Fruit fly (Drosophila melanogaster) whole organism, prepupa: ENCODE measurements around the gene Gmd.

Experiments
- Blimp-1 ChIP-seq: fragments of 200-800 bp; sonication (Bioruptor generic); optimal IDR thresholded peaks from 3 replicates; lab custom pipeline; 2017; ENCODE audit warnings: missing biosample characterization, missing genetic modification characterization, mild to moderate bottlenecking, moderate library complexity, missing genetic modification reagents
- CG11294 ChIP-seq: fragments of 200-800 bp; sonication (Bioruptor generic); IDR thresholded peaks from 2 replicates; pipeline ENCODE4 v1.3.6; 2022; ENCODE audit warnings: missing biosample characterization, missing genetic modification characterization
- CG11762 ChIP-seq: fragments of 200-800 bp; sonication (Bioruptor generic); optimal IDR thresholded peaks from 3 replicates; lab custom pipeline; 2016; ENCODE audit warnings: missing biosample characterization, missing genetic modification characterization; ENCODE audit not compliant: insufficient read depth
- CG16779 ChIP-seq: fragments of 200-800 bp; sonication (Bioruptor generic); optimal IDR thresholded peaks from 3 replicates; lab custom pipeline; 2017; ENCODE audit warnings: missing biosample characterization, mild to moderate bottlenecking, missing genetic modification characterization
- CG31627 ChIP-seq: fragments of 200-800 bp; sonication (Bioruptor generic); optimal IDR thresholded peaks from 3 replicates; lab custom pipeline; 2016; ENCODE audit warnings: missing biosample characterization, missing genetic modification characterization
- CG32006 ChIP-seq: fragments of 200-800 bp; sonication (Bioruptor generic); optimal IDR thresholded peaks from 3 replicates; lab custom pipeline; 2017; ENCODE audit warnings: missing biosample characterization, mild to moderate bottlenecking, missing genetic modification characterization
- CG34406 ChIP-seq: fragments of 200-800 bp; sonication (Bioruptor generic); optimal IDR thresholded peaks from 3 replicates; lab custom pipeline; 2016; ENCODE audit warnings: missing biosample characterization, missing genetic modification characterization
- CG3919 ChIP-seq: fragments of 200-800 bp; sonication (Bioruptor generic); optimal IDR thresholded peaks from 3 replicates; lab custom pipeline; 2016; ENCODE audit warnings: missing biosample characterization, missing genetic modification characterization
- CG4318 ChIP-seq: fragments of 200-800 bp; sonication (Bioruptor generic); optimal IDR thresholded peaks from 3 replicates; lab custom pipeline; 2017; ENCODE audit warnings: missing biosample characterization, mild to moderate bottlenecking, missing genetic modification characterization
- CG6163 ChIP-seq: fragments of 200-800 bp; sonication (Bioruptor generic); IDR thresholded peaks from 3 replicates; pipeline ENCODE4 v1.3.6; 2022; ENCODE audit warnings: missing biosample characterization, missing genetic modification characterization
- CG6792 ChIP-seq: fragments of 200-800 bp; sonication (Bioruptor generic); optimal IDR thresholded peaks from 3 replicates; lab custom pipeline; 2016; ENCODE audit warnings: missing biosample characterization, missing genetic modification characterization
- CG6808 ChIP-seq: fragments of 200-800 bp; sonication (Bioruptor generic); optimal IDR thresholded peaks from 3 replicates; lab custom pipeline; 2017; ENCODE audit warnings: missing biosample characterization, missing genetic modification characterization, mild to moderate bottlenecking, moderate library complexity, missing genetic modification reagents
- CG8119 ChIP-seq: fragments of 200-800 bp; sonication (Bioruptor generic); IDR thresholded peaks from 3 replicates; pipeline ENCODE4 v1.3.6; 2022; ENCODE audit warnings: missing biosample characterization, missing genetic modification characterization
- CG8319 ChIP-seq: fragments of 200-800 bp; sonication (Bioruptor generic); optimal IDR thresholded peaks from 3 replicates; lab custom pipeline; 2016; ENCODE audit warnings: missing biosample characterization, missing genetic modification characterization
- CG8632 ChIP-seq: fragments of 200-800 bp; sonication (Bioruptor generic); optimal IDR thresholded peaks from 3 replicates; lab custom pipeline; 2016; ENCODE audit warnings: missing biosample characterization, missing genetic modification characterization
- Eip75B ChIP-seq: fragments of 200-800 bp; sonication (Bioruptor generic); optimal IDR thresholded peaks from 3 replicates; lab custom pipeline; 2016; ENCODE audit warnings: missing biosample characterization, missing genetic modification characterization
- Eip78C ChIP-seq: fragments of 200-800 bp; sonication (Bioruptor generic); peaks from one replicate; lab custom pipeline; 2016; ENCODE audit warnings: missing biosample characterization, missing genetic modification characterization
- Eip93F ChIP-seq: fragments of 200-800 bp; sonication (Bioruptor generic); optimal IDR thresholded peaks from 2 replicates; lab custom pipeline; 2016; ENCODE audit warnings: missing biosample characterization, mild to moderate bottlenecking, missing genetic modification characterization
- Ets21C ChIP-seq: fragments of 200-800 bp; sonication (Bioruptor generic); optimal IDR thresholded peaks from 3 replicates; lab custom pipeline; 2016; ENCODE audit warnings: missing biosample characterization, missing genetic modification characterization
- Ets96B ChIP-seq: fragments of 200-800 bp; optimal IDR thresholded peaks from 2 replicates; lab custom pipeline; 2019; ENCODE audit warnings: missing biosample characterization, mild to moderate bottlenecking, missing genetic modification characterization, moderate library complexity
- Gug ChIP-seq: fragments of 200-800 bp; sonication (Bioruptor generic); IDR thresholded peaks from 2 replicates; pipeline ENCODE4 v1.3.6; 2022; ENCODE audit warnings: missing biosample characterization, missing genetic modification characterization
- Hr38 ChIP-seq: sonication (Bioruptor generic); optimal IDR thresholded peaks from 2 replicates; lab custom pipeline; 2016; ENCODE audit warnings: missing biosample characterization, missing genetic modification characterization
- Hr39 ChIP-seq: fragments of 200-800 bp; sonication (Bioruptor generic); optimal IDR thresholded peaks from 2 replicates; lab custom pipeline; 2016; ENCODE audit warnings: missing biosample characterization, missing genetic modification characterization
- Hr4 ChIP-seq: fragments of 200-800 bp; sonication (Bioruptor generic); optimal IDR thresholded peaks from 3 replicates; lab custom pipeline; 2016; ENCODE audit warnings: missing biosample characterization, missing genetic modification characterization
- Lpt ChIP-seq: fragments of 200-800 bp; sonication (Bioruptor generic); optimal IDR thresholded peaks from 3 replicates; lab custom pipeline; 2016; ENCODE audit warnings: missing biosample characterization, missing genetic modification characterization
- Sox102F ChIP-seq: fragments of 200-800 bp; sonication (Bioruptor generic); optimal IDR thresholded peaks from 2 replicates; lab custom pipeline; 2016; ENCODE audit warnings: missing biosample characterization, mild to moderate bottlenecking, missing genetic modification characterization
- Sox14 ChIP-seq: fragments of 200-800 bp; sonication (Bioruptor generic); optimal IDR thresholded peaks from 3 replicates; lab custom pipeline; 2016; ENCODE audit warnings: missing biosample characterization, missing genetic modification characterization
- achi ChIP-seq: fragments of 200-800 bp; sonication (Bioruptor generic); optimal IDR thresholded peaks from 3 replicates; lab custom pipeline; 2016; ENCODE audit warnings: missing biosample characterization, missing genetic modification characterization
- dac ChIP-seq: fragments of 200-800 bp; sonication (Bioruptor generic); optimal IDR thresholded peaks from 2 replicates; lab custom pipeline; 2017; ENCODE audit warnings: missing biosample characterization, mild to moderate bottlenecking, missing genetic modification characterization
- dsx ChIP-seq: fragments of 200-800 bp; optimal IDR thresholded peaks from 3 replicates; lab custom pipeline; 2019; ENCODE audit warnings: missing biosample characterization, mild to moderate bottlenecking, missing genetic modification characterization, moderate library complexity; ENCODE audit not compliant: poor library complexity, severe bottlenecking
- esn ChIP-seq: fragments of 200-800 bp; sonication (Bioruptor generic); optimal IDR thresholded peaks from 2 replicates; lab custom pipeline; 2016; ENCODE audit warnings: missing biosample characterization, mild to moderate bottlenecking, missing genetic modification characterization, moderate library complexity
- fd59A ChIP-seq: fragments of 200-800 bp; sonication (Bioruptor generic); optimal IDR thresholded peaks from 2 replicates; lab custom pipeline; 2017; ENCODE audit warnings: missing biosample characterization, mild to moderate bottlenecking, missing genetic modification characterization, missing genetic modification reagents
- fkh ChIP-seq: fragments of 200-800 bp; sonication (Bioruptor generic); optimal IDR thresholded peaks from 3 replicates; lab custom pipeline; 2017; ENCODE audit warnings: missing biosample characterization, mild to moderate bottlenecking, missing genetic modification characterization, moderate library complexity
- salr ChIP-seq, 2 experiments: fragments of 200-800 bp; sonication (Bioruptor generic); optimal IDR thresholded peaks; 3 replicates each; lab custom pipeline; 2016 to 2018; ENCODE audit warnings: missing biosample characterization in 2 of 2, missing genetic modification characterization in 2 of 2, mild to moderate bottlenecking in 1 of 2
- spab ChIP-seq: fragments of 200-800 bp; sonication (Bioruptor generic); optimal IDR thresholded peaks from 2 replicates; lab custom pipeline; 2017; ENCODE audit warnings: missing biosample characterization, mild to moderate bottlenecking, missing genetic modification characterization, missing genetic modification reagents
- ss ChIP-seq, 2 experiments: fragments of 200-800 bp; sonication (Bioruptor generic); optimal IDR thresholded peaks; 2 replicates in 1 of 2; 3 replicates in 1 of 2; lab custom pipeline; 2017 to 2018; ENCODE audit warnings: mild to moderate bottlenecking in 2 of 2, missing biosample characterization in 2 of 2, missing genetic modification characterization in 2 of 2, moderate library complexity in 1 of 2
- svp ChIP-seq: fragments of 200-800 bp; sonication (Bioruptor generic); peaks from one replicate; lab custom pipeline; 2016; ENCODE audit warnings: missing biosample characterization, missing genetic modification characterization
- topi ChIP-seq: fragments of 200-800 bp; sonication (Bioruptor generic); optimal IDR thresholded peaks from 3 replicates; lab custom pipeline; 2016; ENCODE audit warnings: missing biosample characterization, missing genetic modification characterization

Gmd gene

dm6 chr2L:4997401-4998259 lies 20.8 kb upstream of the Gmd start (continued):
- peak; percentile 99 for TF ChIP-seq CG31627
- peak; percentile 99 for TF ChIP-seq Gug
- TF ChIP-seq Eip93F: peak; percentile 95
- peak; percentile 95 to 98 for TF ChIP-seq ss (GFP tag; optimal IDR thresholded peaks at IDR 0.05; lab: Kevin White, UChicago)
- TF ChIP-seq Hr4 (GFP tag; lab: Kevin White, UChicago): peak; percentile 100
- TF ChIP-seq Hr39 (GFP tag; lab: Kevin White, UChicago): peak; percentile 99
- TF ChIP-seq esn (GFP tag; lab: Kevin White, UChicago): peak; percentile 99
- peak; percentile 99 for TF ChIP-seq CG11762
- peak; percentile 99 for TF ChIP-seq CG8632 (GFP tag; lab: Kevin White, UChicago)
- peak; percentile 100 for TF ChIP-seq svp (GFP tag; lab: Kevin White, UChicago)
- TF ChIP-seq CG6163 (GFP tag; lab: Robert Waterston, UW): peak; percentile 100
- peak; percentile 99 for TF ChIP-seq CG4318 (GFP tag; lab: Kevin White, UChicago)
- peak; percentile 98 to 99 for TF ChIP-seq salr (GFP tag; optimal IDR thresholded peaks at IDR 0.05; lab: Kevin White, UChicago)
- TF ChIP-seq CG8119: peak; percentile 99
- peak; percentile 99 for TF ChIP-seq CG16779 (tag; lab: Kevin White, UChicago)
- TF ChIP-seq fd59A (GFP tag; lab: Kevin White, UChicago): peak; percentile 98
- TF ChIP-seq CG11294 (GFP tag; lab: Robert Waterston, UW): peak; percentile 99; the same call in 1 of the 2 replicates
- TF ChIP-seq CG34406 (GFP tag; lab: Kevin White, UChicago): peak; percentile 98
- TF ChIP-seq spab (GFP tag; lab: Kevin White, UChicago): peak; percentile 99
- peak; percentile 99 for TF ChIP-seq Sox102F (GFP tag; lab: Kevin White, UChicago)
- peak; percentile 90 for TF ChIP-seq fkh (GFP tag; lab: Kevin White, UChicago)
- TF ChIP-seq dsx (GFP tag; lab: Kevin White, UChicago): peak; percentile 98
- peak; percentile 99 for TF ChIP-seq topi
- peak; percentile 98 for TF ChIP-seq achi
- peak; percentile 99 for TF ChIP-seq Ets96B (tag; lab: Kevin White, UChicago)
- peak; percentile 90 for TF ChIP-seq Hr38 (GFP tag; lab: Kevin White, UChicago)
- TF ChIP-seq Ets21C (GFP tag; lab: Kevin White, UChicago): peak; percentile 99
- TF ChIP-seq CG6808: peak; percentile 98
- TF ChIP-seq Blimp-1 (GFP tag; lab: Kevin White, UChicago): peak; percentile 97
- TF ChIP-seq CG32006 (GFP tag; lab: Kevin White, UChicago): peak; percentile 100
- TF ChIP-seq Lpt (GFP tag; lab: Kevin White, UChicago): peak; percentile 100
- TF ChIP-seq Eip75B (GFP tag; lab: Kevin White, UChicago): peak; percentile 99
- peak; percentile 98 for TF ChIP-seq CG8319 (GFP tag; lab: Kevin White, UChicago)
- TF ChIP-seq dac (GFP tag; lab: Kevin White, UChicago): peak; percentile 99
- TF ChIP-seq Sox14 (GFP tag; lab: Kevin White, UChicago): peak; percentile 99
- peak; percentile 99 for TF ChIP-seq CG6792 (GFP tag; lab: Kevin White, UChicago)
- peak; percentile 100 for TF ChIP-seq CG3919

- TF ChIP-seq Blimp-1 (GFP tag; lab: Kevin White, UChicago): peak; percentile 94
- peak; percentile 58 for TF ChIP-seq Eip78C (GFP tag; lab: Kevin White, UChicago)
- TF ChIP-seq Hr38 (GFP tag; lab: Kevin White, UChicago): no peak
- TF ChIP-seq, all 60 proteins: peak for 2
These were observed 19.6 kb upstream of the Gmd start for dm6 chr2L:4996283-4996922.
